Worm (Caenorhabditis elegans) whole organism, midembryonic: Measurements from ENCODE around the gene C34D4.2.

Experiments
- cog-1 ChIP-seq: sonication (generic microtip); optimal IDR thresholded peaks from 2 replicates; lab custom pipeline; 2016; ENCODE audit warnings: missing genetic modification characterization, missing compliant biosample characterization
- flt-1 ChIP-seq: fragments of 200-800 bp; sonication (Bioruptor generic); IDR thresholded peaks from 2 replicates; pipeline ENCODE4 v1.3.6; 2022; ENCODE audit warnings: missing genetic modification characterization, missing compliant biosample characterization

DNA sequence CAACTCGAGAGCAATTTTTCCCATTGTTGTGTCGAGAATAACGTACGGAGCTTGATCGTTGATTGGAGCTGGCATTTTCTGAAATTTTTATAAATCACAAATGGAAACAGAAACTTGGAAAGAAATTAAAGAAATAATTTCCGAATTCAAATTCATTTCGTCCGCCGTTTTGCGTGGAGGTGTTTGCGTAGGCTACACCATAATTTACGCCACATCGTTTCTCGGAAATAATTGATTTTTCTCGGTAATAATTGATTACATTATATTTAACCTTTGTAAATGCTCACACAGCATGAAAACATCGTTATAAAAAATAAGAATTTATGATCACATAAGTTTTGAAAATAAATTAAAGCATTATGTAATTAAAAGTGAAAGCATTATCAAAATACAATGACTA lies 21.3 kb upstream of the C34D4.2 start, which contains the start of gene cyn-12:
- TF ChIP-seq flt-1 (GFP tag; lab: Robert Waterston, UW) (no peak), cog-1 (tag; lab: Kevin White, UChicago) (no peak)
